Fruit fly (Drosophila melanogaster) whole organism, embryonic: Measurements from ENCODE around the gene Plzf.

Experiments
- Blimp-1 ChIP-seq: fragments of 200-800 bp; sonication (Bioruptor generic); optimal IDR thresholded peaks from 3 replicates; lab custom pipeline; 2018; ENCODE audit warnings: missing biosample characterization, missing genetic modification characterization, mild to moderate bottlenecking, moderate library complexity, missing genetic modification reagents
- CG11247 ChIP-seq: fragments of 200-800 bp; sonication (Bioruptor generic); IDR thresholded peaks from 2 replicates; pipeline ENCODE4 v1.3.6; 2022; ENCODE audit warnings: missing biosample characterization, missing genetic modification characterization
- CG11695 ChIP-seq: fragments of 200-800 bp; sonication (Bioruptor generic); IDR thresholded peaks from 3 replicates; pipeline ENCODE4 v1.3.6; 2022; ENCODE audit warnings: missing biosample characterization, missing genetic modification characterization
- CG11696 ChIP-seq: fragments of 200-800 bp; sonication (Bioruptor generic); IDR thresholded peaks from 2 replicates; pipeline ENCODE4 v1.3.6; 2022; ENCODE audit warnings: missing biosample characterization, missing genetic modification characterization
- CG12155 ChIP-seq: fragments of 200-800 bp; sonication (Bioruptor generic); optimal IDR thresholded peaks from 3 replicates; lab custom pipeline; 2016; ENCODE audit warnings: missing biosample characterization, missing genetic modification characterization
- CG12659 ChIP-seq: fragments of 200-800 bp; sonication (Bioruptor generic); optimal IDR thresholded peaks from 3 replicates; lab custom pipeline; 2017; ENCODE audit warnings: mild to moderate bottlenecking, missing biosample characterization, missing genetic modification reagents, missing genetic modification characterization
- CG14965 ChIP-seq: fragments of 200-800 bp; sonication (Bioruptor generic); optimal IDR thresholded peaks from 2 replicates; lab custom pipeline; 2016; ENCODE audit warnings: missing biosample characterization, missing genetic modification characterization, borderline replicate concordance
- CG15601 ChIP-seq: fragments of 200-800 bp; sonication (Bioruptor generic); optimal IDR thresholded peaks from 3 replicates; lab custom pipeline; 2019; ENCODE audit warnings: missing biosample characterization, mild to moderate bottlenecking, missing genetic modification characterization, moderate library complexity
- CG17361 ChIP-seq: fragments of 200-800 bp; sonication (Bioruptor generic); IDR thresholded peaks from 3 replicates; pipeline ENCODE4 v1.3.6; 2022; ENCODE audit warnings: missing biosample characterization, missing genetic modification characterization
- CG30431 ChIP-seq: fragments of 200-800 bp; sonication (Bioruptor generic); optimal IDR thresholded peaks from 2 replicates; lab custom pipeline; 2017; ENCODE audit warnings: missing biosample characterization, missing genetic modification characterization
- CG3281 ChIP-seq: fragments of 200-800 bp; sonication (Bioruptor generic); optimal IDR thresholded peaks from 3 replicates; lab custom pipeline; 2017; ENCODE audit warnings: missing biosample characterization, mild to moderate bottlenecking, missing genetic modification characterization
- CG3838 ChIP-seq: fragments of 200-800 bp; sonication (Bioruptor generic); optimal IDR thresholded peaks from 3 replicates; lab custom pipeline; 2016; ENCODE audit warnings: missing biosample characterization, missing genetic modification characterization
- CG3847 ChIP-seq: fragments of 200-800 bp; sonication (Bioruptor generic); IDR thresholded peaks from 2 replicates; pipeline ENCODE4 v1.3.6; 2022; ENCODE audit warnings: missing biosample characterization, missing genetic modification characterization
- CG4328 ChIP-seq: fragments of 200-800 bp; sonication (Bioruptor generic); optimal IDR thresholded peaks from 3 replicates; lab custom pipeline; 2017; ENCODE audit warnings: missing biosample characterization, missing genetic modification reagents, missing genetic modification characterization
- CG4730 ChIP-seq: fragments of 200-800 bp; sonication (Bioruptor generic); IDR thresholded peaks from 2 replicates; pipeline ENCODE4 v1.3.6; 2022; ENCODE audit warnings: missing biosample characterization, missing genetic modification characterization
- CG4820 ChIP-seq: fragments of 200-800 bp; sonication (Bioruptor generic); optimal IDR thresholded peaks from 3 replicates; lab custom pipeline; 2016; ENCODE audit warnings: missing biosample characterization, missing genetic modification characterization
- CG4854 ChIP-seq: fragments of 200-800 bp; sonication (Bioruptor generic); optimal IDR thresholded peaks from 2 replicates; lab custom pipeline; 2016; ENCODE audit warnings: missing biosample characterization, missing genetic modification characterization, inconsistent platforms
- CG7786 ChIP-seq: fragments of 200-800 bp; sonication (Bioruptor generic); optimal IDR thresholded peaks from 2 replicates; lab custom pipeline; 2016; ENCODE audit warnings: missing biosample characterization, missing genetic modification characterization
- CG8944 ChIP-seq: fragments of 200-800 bp; sonication (Bioruptor generic); optimal IDR thresholded peaks from 3 replicates; lab custom pipeline; 2016; ENCODE audit warnings: missing biosample characterization, missing genetic modification characterization
- CrebB ChIP-seq: fragments of 200-800 bp; sonication (Bioruptor generic); optimal IDR thresholded peaks from 3 replicates; lab custom pipeline; 2018; ENCODE audit warnings: missing biosample characterization, mild to moderate bottlenecking, missing genetic modification characterization
- D ChIP-seq, 2 experiments: fragments of 200-800 bp in 1 of 2; fragments of >200 bp in 1 of 2; sonication (Bioruptor generic) in 1 of 2; optimal IDR thresholded peaks; 2 replicates in 1 of 2; 3 replicates in 1 of 2; lab custom pipeline; 2017; ENCODE audit warnings: mild to moderate bottlenecking in 1 of 2, missing biosample characterization in 1 of 2, missing genetic modification characterization in 1 of 2, missing genetic modification reagents in 1 of 2
- Dip2 ChIP-seq: fragments of 200-800 bp; sonication (Bioruptor generic); IDR thresholded peaks from 2 replicates; pipeline ENCODE4 v1.3.6; 2022; ENCODE audit warnings: missing biosample characterization, missing genetic modification characterization
- Lim3 ChIP-seq: fragments of 200-800 bp; sonication (Bioruptor generic); IDR thresholded peaks from 2 replicates; pipeline ENCODE4 v1.3.6; 2022; ENCODE audit warnings: missing biosample characterization, missing genetic modification characterization
- Myb ChIP-seq: fragments of 200-800 bp; sonication (Bioruptor generic); optimal IDR thresholded peaks from 2 replicates; lab custom pipeline; 2016; ENCODE audit warnings: missing biosample characterization, missing genetic modification characterization
- NC2β ChIP-seq: fragments of 200-800 bp; sonication (Bioruptor generic); optimal IDR thresholded peaks from 2 replicates; lab custom pipeline; 2016; ENCODE audit warnings: missing biosample characterization, missing genetic modification characterization
- TFAM ChIP-seq: fragments of 200-800 bp; sonication (Bioruptor generic); optimal IDR thresholded peaks from 2 replicates; lab custom pipeline; 2017; ENCODE audit warnings: missing biosample characterization, missing genetic modification characterization, inconsistent platforms
- YL-1 ChIP-seq: fragments of 200-800 bp; sonication (Bioruptor generic); optimal IDR thresholded peaks from 3 replicates; lab custom pipeline; 2017; ENCODE audit warnings: missing biosample characterization, mild to moderate bottlenecking, missing genetic modification characterization
- al ChIP-seq: fragments of 200-800 bp; sonication (Bioruptor generic); IDR thresholded peaks from 2 replicates; pipeline ENCODE4 v1.3.6; 2022; ENCODE audit warnings: missing biosample characterization, missing genetic modification characterization
- cas ChIP-seq: fragments of 200-800 bp; sonication (Bioruptor generic); IDR thresholded peaks from 2 replicates; pipeline ENCODE4 v1.3.6; 2022; ENCODE audit warnings: missing biosample characterization, missing genetic modification characterization
- ci ChIP-seq: fragments of 200-800 bp; sonication (Bioruptor generic); IDR thresholded peaks from 3 replicates; pipeline ENCODE4 v1.3.6; 2022; ENCODE audit warnings: missing biosample characterization, missing genetic modification characterization
- crol ChIP-seq: fragments of 200-800 bp; sonication (Bioruptor generic); IDR thresholded peaks from 2 replicates; pipeline ENCODE4 v1.3.6; 2022; ENCODE audit warnings: missing biosample characterization, missing genetic modification characterization
- crp ChIP-seq, 2 experiments: fragments of 200-800 bp; sonication (Bioruptor generic); optimal IDR thresholded peaks; 2 replicates in 1 of 2; 3 replicates in 1 of 2; lab custom pipeline; 2017; ENCODE audit warnings: missing biosample characterization in 2 of 2, missing genetic modification characterization in 2 of 2, mild to moderate bottlenecking in 1 of 2, moderate library complexity in 1 of 2
- cwo ChIP-seq: fragments of 200-800 bp; sonication (Bioruptor generic); optimal IDR thresholded peaks from 3 replicates; lab custom pipeline; 2017; ENCODE audit warnings: missing biosample characterization, missing genetic modification characterization, mild to moderate bottlenecking, moderate library complexity, missing genetic modification reagents
- dimm ChIP-seq: fragments of 200-800 bp; sonication (Bioruptor generic); IDR thresholded peaks from 2 replicates; pipeline ENCODE4 v1.3.6; 2022; ENCODE audit warnings: missing biosample characterization, missing genetic modification characterization
- dmrt11E ChIP-seq: fragments of 200-800 bp; sonication (Bioruptor generic); optimal IDR thresholded peaks from 3 replicates; lab custom pipeline; 2018; ENCODE audit warnings: missing biosample characterization, mild to moderate bottlenecking, missing genetic modification characterization, moderate library complexity
- esg ChIP-seq: fragments of 200-800 bp; sonication (Bioruptor generic); conservative IDR thresholded peaks from 2 replicates; pipeline ENCODE4 v1.3.6; 2022; ENCODE audit warnings: missing biosample characterization, missing genetic modification characterization
- inv ChIP-seq: fragments of 200-800 bp; sonication (Bioruptor generic); IDR thresholded peaks from 2 replicates; pipeline ENCODE4 v1.3.6; 2022; ENCODE audit warnings: missing biosample characterization, missing genetic modification characterization; ENCODE audit not compliant: partially characterized antibody
- nerfin-2 ChIP-seq: fragments of 200-800 bp; sonication (Bioruptor generic); IDR thresholded peaks from 2 replicates; pipeline ENCODE4 v1.3.6; 2022; ENCODE audit warnings: missing biosample characterization, missing genetic modification characterization; ENCODE audit not compliant: partially characterized antibody
- p53 ChIP-seq: fragments of 200-800 bp; sonication (Bioruptor generic); optimal IDR thresholded peaks from 2 replicates; lab custom pipeline; 2016; ENCODE audit warnings: missing biosample characterization, missing genetic modification characterization
- pnt ChIP-seq: fragments of 200-800 bp; sonication (Bioruptor generic); optimal IDR thresholded peaks from 3 replicates; lab custom pipeline; 2016; ENCODE audit warnings: missing biosample characterization, missing genetic modification characterization
- sens-2 ChIP-seq: fragments of 200-800 bp; sonication (Bioruptor generic); IDR thresholded peaks from 2 replicates; pipeline ENCODE4 v1.3.6; 2022; ENCODE audit warnings: missing biosample characterization, missing genetic modification characterization
- stc ChIP-seq: fragments of 200-800 bp; sonication (Bioruptor generic); IDR thresholded peaks from 2 replicates; pipeline ENCODE4 v1.3.6; 2022; ENCODE audit warnings: missing biosample characterization, missing genetic modification characterization
- trh ChIP-seq: fragments of 200-800 bp; sonication (Bioruptor generic); optimal IDR thresholded peaks from 2 replicates; lab custom pipeline; 2016; ENCODE audit warnings: missing biosample characterization, missing genetic modification characterization
- ttk ChIP-seq: fragments of 200-800 bp; sonication (Bioruptor generic); IDR thresholded peaks from 2 replicates; pipeline ENCODE4 v2.1.2; 2022; ENCODE audit warnings: missing biosample characterization, missing genetic modification characterization
- twi ChIP-seq: fragments of 200-800 bp; optimal IDR thresholded peaks from 2 replicates; lab custom pipeline; 2019; ENCODE audit warnings: missing biosample characterization, mild to moderate bottlenecking, missing genetic modification characterization, moderate library complexity
- wor ChIP-seq: fragments of 200-800 bp; sonication (Bioruptor generic); IDR thresholded peaks from 2 replicates; pipeline ENCODE4 v1.3.6; 2022; ENCODE audit warnings: missing biosample characterization, missing genetic modification characterization
- yki ChIP-seq: fragments of >200 bp; optimal IDR thresholded peaks from 3 replicates; lab custom pipeline; 2018
- zen2 ChIP-seq: fragments of 200-800 bp; sonication (Bioruptor generic); IDR thresholded peaks from 3 replicates; pipeline ENCODE4 v1.3.6; 2022; ENCODE audit warnings: missing biosample characterization, missing genetic modification characterization; ENCODE audit not compliant: partially characterized antibody

Plzf gene

DNA sequence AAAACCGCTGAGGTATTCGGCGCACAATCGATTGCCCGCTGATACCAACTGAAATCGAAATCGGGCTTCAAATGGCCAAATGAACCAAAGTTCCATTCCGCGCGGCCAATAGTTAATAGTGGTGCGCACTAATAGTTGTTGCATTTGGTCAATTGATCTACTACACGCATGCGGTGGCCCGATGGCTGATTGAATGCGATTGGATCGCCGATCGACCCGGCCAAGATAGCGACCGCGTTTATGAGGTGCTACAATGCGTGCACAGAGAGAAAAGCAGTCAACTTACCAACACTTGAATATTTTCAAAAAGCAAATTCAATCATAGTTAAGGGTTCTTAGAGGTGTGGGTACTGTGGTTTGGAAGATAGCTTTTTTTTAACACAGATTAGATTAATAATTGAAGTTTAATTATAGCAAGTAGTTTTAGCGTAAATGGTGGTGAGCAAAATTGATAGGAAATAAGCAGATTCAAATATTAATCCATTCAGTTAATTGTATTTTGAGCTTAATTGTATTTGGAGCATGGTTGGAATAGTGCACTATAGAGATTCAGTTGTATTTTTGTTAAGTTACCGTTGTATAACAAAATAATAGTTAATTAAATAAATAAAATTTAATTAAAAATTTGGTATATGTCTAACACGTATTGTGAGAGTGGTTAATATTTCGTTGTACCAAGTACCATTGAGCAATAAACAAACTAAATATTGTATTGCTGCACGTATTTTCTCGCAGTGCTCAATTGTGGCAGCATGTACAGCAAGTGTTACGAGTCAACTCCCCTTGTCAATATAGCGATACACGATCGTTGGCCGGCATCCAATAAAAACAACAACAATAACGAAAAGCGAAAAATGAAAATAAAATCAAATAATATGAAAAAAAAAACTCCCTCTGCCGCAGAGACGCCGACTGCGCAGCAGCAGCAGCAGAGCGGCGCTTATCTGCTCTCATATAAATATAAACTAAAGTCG lies 22.0 kb downstream of the Plzf start (continued):
- TF ChIP-seq esg (no peak; the same call in 1 of the 2 replicates), Dip2 (GFP tag; lab: Robert Waterston, UW) (no peak), sens-2 (GFP tag; lab: Robert Waterston, UW) (no peak), CG4730 (peak; percentile 51), CG3838 (GFP tag; lab: Kevin White, UChicago) (no peak), zen2 (GFP tag; lab: Robert Waterston, UW) (0 out of 3 replicates have a peak, but pooled peaks have one; percentile 29), CG11247 (GFP tag; lab: Robert Waterston, UW) (peak; percentile 31; the same call in 1 of the 2 replicates), dimm (peak; percentile 13; the same call in 1 of the 2 replicates), CG17361 (GFP tag; lab: Robert Waterston, UW) (peak; percentile 89), stc (GFP tag; lab: Robert Waterston, UW) (0 out of 2 replicates have a peak, but pooled peaks have one; percentile 25), CG4328 (GFP tag; lab: Kevin White, UChicago) (peak; percentile 34), p53 (GFP tag; lab: Kevin White, UChicago) (no peak), NC2β (peak; percentile 34), crol (peak; percentile 31; the same call in 1 of the 2 replicates), CG12155 (GFP tag; lab: Kevin White, UChicago) (peak; percentile 11), CG30431 (GFP tag; lab: Kevin White, UChicago) (peak; percentile 60), Lim3 (GFP tag; lab: Robert Waterston, UW) (peak; percentile 35; the same call in 1 of the 2 replicates), wor (no peak; the same call in 1 of the 2 replicates), CG15601 (tag; lab: Kevin White, UChicago) (peak; percentile 38), TFAM (GFP tag; lab: Kevin White, UChicago) (no peak), yki (lab: Kevin White, UChicago) (no peak), CG11696 (peak; percentile 13; the same call in 1 of the 2 replicates), pnt (GFP tag; lab: Kevin White, UChicago) (peak; percentile 15), CG11695 (peak; percentile 43; the same call in 1 of the 3 replicates), Blimp-1 (GFP tag; lab: Kevin White, UChicago) (peak; percentile 63), trh (peak; percentile 31), CG4820 (GFP tag; lab: Kevin White, UChicago) (peak; percentile 35), CG12659 (GFP tag; lab: Kevin White, UChicago) (peak; percentile 68), crp (GFP tag; optimal IDR thresholded peaks at IDR 0.05; lab: Kevin White, UChicago) (no peak), cas (GFP tag; lab: Robert Waterston, UW) (no peak), Myb (peak; percentile 23), al (GFP tag; lab: Robert Waterston, UW) (no peak), CrebB (no peak), CG3847 (GFP tag; lab: Robert Waterston, UW) (no peak; the same call in 1 of the 2 replicates), nerfin-2 (GFP tag; lab: Robert Waterston, UW) (no peak), CG4854 (GFP tag; lab: Kevin White, UChicago) (no peak), ttk (GFP tag; lab: Robert Waterston, UW) (0 out of 2 replicates have a peak, but pooled peaks have one; percentile 6), CG8944 (peak; percentile 37), CG14965 (no peak), twi (peak; percentile 6), D (optimal IDR thresholded peaks at IDR 0.05; lab: Kevin White, UChicago) (no peak), D (GFP tag; optimal IDR thresholded peaks at IDR 0.05; lab: Kevin White, UChicago) (peak; percentile 67), CG7786 (peak; percentile 32), dmrt11E (peak; percentile 26), cwo (GFP tag; lab: Kevin White, UChicago) (peak; percentile 1), CG3281 (peak; percentile 66), YL-1 (GFP tag; lab: Kevin White, UChicago) (no peak), inv (GFP tag; lab: Robert Waterston, UW) (no peak), ci (GFP tag; lab: Robert Waterston, UW) (peak; percentile 44; the same call in 1 of the 3 replicates)
